Worm (Caenorhabditis elegans): ENCODE measurements around the gene K03H1.12.

K03H1.12 gene

ce11 chrIII:9913722-9914121, 27.7 kb upstream of the K03H1.12 start, which contains the start of gene cbp-3 (continued):
- TF ChIP-seq pha-4 (GFP tag; IDR thresholded peaks at IDR 0.05) (no peak), pha-4 (tag; optimal IDR thresholded peaks at IDR 0.05) (no peak), dpl-1 (GFP tag; optimal IDR thresholded peaks at IDR 0.05) (no peak), ceh-20 (GFP tag; IDR thresholded peaks at IDR 0.05) (no peak), zfp-2 (tag; optimal IDR thresholded peaks at IDR 0.05) (no peak), lsy-2 (tag; optimal IDR thresholded peaks at IDR 0.05) (peak in 1 of 2 experiments; percentile 3)

ce11 chrIII:9920764-9921163, 20.7 kb upstream of the K03H1.12 start, which contains the start of gene F40F12.3:
TSS of gene F40F12.3 (minus strand) at chrIII:9920864.
- TF ChIP-seq ceh-82 (tag; optimal IDR thresholded peaks at IDR 0.05) (no peak), hlh-11 (tag; optimal IDR thresholded peaks at IDR 0.05) (no peak), fos-1 (tag; optimal IDR thresholded peaks at IDR 0.05) (no peak), ctbp-1 (GFP tag; IDR thresholded peaks at IDR 0.05) (no peak), nhr-25 (tag; optimal IDR thresholded peaks at IDR 0.05; ENCODE audit: borderline replicate concordance, insufficient read depth) (no peak), fkh-10 (GFP tag; optimal IDR thresholded peaks at IDR 0.05) (no peak), ztf-11 (tag; optimal IDR thresholded peaks at IDR 0.05) (no peak)

- TF ChIP-seq pqm-1 (tag; optimal IDR thresholded peaks at IDR 0.05): peak; percentile 9
- TF ChIP-seq nhr-77 (tag; optimal IDR thresholded peaks at IDR 0.05): peak; percentile 11
- TF ChIP-seq mep-1 (tag; optimal IDR thresholded peaks at IDR 0.05): no peak
- no peak for TF ChIP-seq ceh-28 (tag; optimal IDR thresholded peaks at IDR 0.05)
- TF ChIP-seq hlh-30 (tag; optimal IDR thresholded peaks at IDR 0.05; ENCODE audit: insufficient read depth): peak; percentile 16
- peak; percentile 38 for TF ChIP-seq dve-1 (tag; optimal IDR thresholded peaks at IDR 0.05; ENCODE audit: insufficient read depth)
- TF ChIP-seq mdt-29 (GFP tag; IDR thresholded peaks at IDR 0.05): no peak
- TF ChIP-seq dmd-9 (GFP tag; IDR thresholded peaks at IDR 0.05): no peak
- no peak for TF ChIP-seq daf-16 (GFP tag; optimal IDR thresholded peaks at IDR 0.05)
- TF ChIP-seq daf-16 (tag; optimal IDR thresholded peaks at IDR 0.05): peak; percentile 86
- no peak for TF ChIP-seq ZK546.5 (tag; optimal IDR thresholded peaks at IDR 0.05)
- no peak for TF ChIP-seq tra-1 (GFP tag; IDR thresholded peaks at IDR 0.05)
- TF ChIP-seq Y105C5A.15 (GFP tag; IDR thresholded peaks at IDR 0.05): no peak
- peak; percentile 11 for TF ChIP-seq hlh-11 (tag; optimal IDR thresholded peaks at IDR 0.05)
- TF ChIP-seq mes-2 (tag; optimal IDR thresholded peaks at IDR 0.05; ENCODE audit: poor library complexity, severe bottlenecking): no peak
- TF ChIP-seq nhr-28 (tag; optimal IDR thresholded peaks at IDR 0.05): peak; percentile 56
- no peak for TF ChIP-seq unc-39 (tag; optimal IDR thresholded peaks at IDR 0.05)
Measured at ce11 chrIII:9922310-9922709, 19.1 kb upstream of the K03H1.12 start.

ce11 chrIII:9922874-9923273, 18.6 kb upstream of the K03H1.12 start, which contains the start of gene cbp-2:
TSS of gene cbp-2 (plus strand) at chrIII:9923174.
- TF ChIP-seq ZK546.5 (tag; optimal IDR thresholded peaks at IDR 0.05) (no peak), nhr-25 (tag; optimal IDR thresholded peaks at IDR 0.05; ENCODE audit: borderline replicate concordance, insufficient read depth) (no peak), nhr-48 (tag; optimal IDR thresholded peaks at IDR 0.05) (no peak), daf-8 (GFP tag; IDR thresholded peaks at IDR 0.05) (no peak), ZK337.2 (GFP tag; IDR thresholded peaks at IDR 0.05) (no peak), arid-1 (GFP tag; conservative IDR thresholded peaks at IDR 0.05) (no peak), cey-2 (tag; optimal IDR thresholded peaks at IDR 0.05; ENCODE audit: borderline replicate concordance, insufficient read depth) (no peak), zfp-2 (tag; optimal IDR thresholded peaks at IDR 0.05) (no peak), fos-1 (tag; optimal IDR thresholded peaks at IDR 0.05) (no peak), daf-12 (tag; optimal IDR thresholded peaks at IDR 0.05) (no peak), unc-62 (GFP tag; optimal IDR thresholded peaks at IDR 0.05 in 1 of 2) (no peak), unc-62 (tag; optimal IDR thresholded peaks at IDR 0.05) (no peak), nhr-28 (tag; optimal IDR thresholded peaks at IDR 0.05) (no peak), ceh-32 (tag; optimal IDR thresholded peaks at IDR 0.05; ENCODE audit: poor library complexity) (no peak), spr-1 (tag; optimal IDR thresholded peaks at IDR 0.05) (no peak), madf-5 (GFP tag; IDR thresholded peaks at IDR 0.05) (no peak), lin-38 (GFP tag; IDR thresholded peaks at IDR 0.05) (no peak), attf-4 (tag; optimal IDR thresholded peaks at IDR 0.05) (no peak)

Measured in whole organism, L4 larva.